Worm (Caenorhabditis elegans) whole organism, L4/young adult: ENCODE measurements around the gene srx-34.

Experiments used
- W03F9.2 ChIP-seq: fragments of 150-350 bp; optimal IDR thresholded peaks from 2 replicates; lab custom pipeline; 2014; ENCODE audit warnings: missing biosample characterization, missing genetic modification characterization
- dao-5 ChIP-seq: sonication (generic microtip); optimal IDR thresholded peaks from 2 replicates; lab custom pipeline; 2016; ENCODE audit warnings: missing genotype, missing genetic modification characterization, moderate library complexity, missing compliant biosample characterization
- him-1 ChIP-seq: sonication (generic microtip); optimal IDR thresholded peaks from 2 replicates; lab custom pipeline; 2016; ENCODE audit warnings: missing genotype, missing genetic modification reagents, missing genetic modification characterization, missing compliant biosample characterization

Gene srx-34

ce11 chrV:7136859-7137258 lies 16.8 kb upstream of the srx-34 start:
- no peak for TF ChIP-seq dao-5 (tag; lab: Kevin White, UChicago)
- no peak for TF ChIP-seq him-1 (tag; lab: Kevin White, UChicago)
- TF ChIP-seq W03F9.2 (tag; lab: Kevin White, UChicago): no peak

- TF ChIP-seq dao-5 (tag; lab: Kevin White, UChicago): no peak
- TF ChIP-seq W03F9.2 (tag; lab: Kevin White, UChicago): no peak
- no peak for TF ChIP-seq him-1 (tag; lab: Kevin White, UChicago)
These were observed 13.9 kb upstream of the srx-34 start, which contains the start of gene F10D2.16 for ce11 chrV:7133963-7134362. Gene F10D2.16 (plus strand): TSS chrV:7134263.

ce11 chrV:7132248-7132647 lies 12.2 kb upstream of the srx-34 start, which contains the start of gene sre-10:
Gene sre-10 (plus strand): TSS chrV:7132548.
- no peak for TF ChIP-seq W03F9.2 (tag; lab: Kevin White, UChicago)
- no peak for TF ChIP-seq dao-5 (tag; lab: Kevin White, UChicago)
- TF ChIP-seq him-1 (tag; lab: Kevin White, UChicago): no peak

ce11 chrV:7130974-7131373 lies 10.9 kb upstream of the srx-34 start, which contains the start of gene srx-36:
Gene srx-36 (minus strand): TSS chrV:7131074.
- TF ChIP-seq dao-5 (tag; lab: Kevin White, UChicago) (no peak), W03F9.2 (tag; lab: Kevin White, UChicago) (no peak), him-1 (tag; lab: Kevin White, UChicago) (no peak)

- TF ChIP-seq dao-5 (tag; lab: Kevin White, UChicago): no peak
- no peak for TF ChIP-seq him-1 (tag; lab: Kevin White, UChicago)
- TF ChIP-seq W03F9.2 (tag; lab: Kevin White, UChicago): no peak
These were observed 9.4 kb upstream of the srx-34 start, which contains the start of gene T01C4.8 for ce11 chrV:7129460-7129859. Gene T01C4.8 (minus strand): TSS chrV:7129560.

ce11 chrV:7123979-7124378 lies 3.9 kb upstream of the srx-34 start:
- TF ChIP-seq dao-5 (tag; lab: Kevin White, UChicago) (no peak), him-1 (tag; lab: Kevin White, UChicago) (no peak)

- no peak for TF ChIP-seq dao-5 (tag; lab: Kevin White, UChicago)
- TF ChIP-seq W03F9.2 (tag; lab: Kevin White, UChicago): no peak
- TF ChIP-seq him-1 (tag; lab: Kevin White, UChicago): no peak
These were observed 3.2 kb upstream of the srx-34 start, which contains the start of gene lmd-5 for ce11 chrV:7123188-7123708. Gene lmd-5 (plus strand): TSS chrV:7123658.

- no peak for TF ChIP-seq dao-5 (tag; lab: Kevin White, UChicago)
- TF ChIP-seq him-1 (tag; lab: Kevin White, UChicago): no peak
- TF ChIP-seq W03F9.2 (tag; lab: Kevin White, UChicago): no peak
These were observed 1.3 kb downstream of the srx-34 start, which contains the start of gene srx-33 for ce11 chrV:7118796-7119195. Gene srx-33 (minus strand): TSS chrV:7118896.

- no peak for TF ChIP-seq him-1 (tag; lab: Kevin White, UChicago)
- TF ChIP-seq W03F9.2 (tag; lab: Kevin White, UChicago): no peak
- TF ChIP-seq dao-5 (tag; lab: Kevin White, UChicago): no peak
These were observed 7.8 kb downstream of the srx-34 start for ce11 chrV:7112223-7112622.

- no peak for TF ChIP-seq dao-5 (tag; lab: Kevin White, UChicago)
- no peak for TF ChIP-seq W03F9.2 (tag; lab: Kevin White, UChicago)
These were observed 8.8 kb downstream of the srx-34 start for ce11 chrV:7111276-7111675.

ce11 chrV:7110370-7110769 lies 9.7 kb downstream of the srx-34 start:
- TF ChIP-seq W03F9.2 (tag; lab: Kevin White, UChicago): no peak
- no peak for TF ChIP-seq him-1 (tag; lab: Kevin White, UChicago)
- TF ChIP-seq dao-5 (tag; lab: Kevin White, UChicago): no peak

ce11 chrV:7106499-7107152 lies 13.4 kb downstream of the srx-34 start:
- TF ChIP-seq dao-5 (tag; lab: Kevin White, UChicago): no peak
- TF ChIP-seq W03F9.2 (tag; lab: Kevin White, UChicago): no peak
- peak; percentile 17 for TF ChIP-seq him-1 (tag; lab: Kevin White, UChicago)

ce11 chrV:7103247-7103646 lies 16.8 kb downstream of the srx-34 start, which contains the start of gene odr-2:
Gene odr-2 (plus strand): TSS chrV:7103547.
- TF ChIP-seq dao-5 (tag; lab: Kevin White, UChicago) (no peak), W03F9.2 (tag; lab: Kevin White, UChicago) (no peak), him-1 (tag; lab: Kevin White, UChicago) (no peak)

- no peak for TF ChIP-seq W03F9.2 (tag; lab: Kevin White, UChicago)
- TF ChIP-seq dao-5 (tag; lab: Kevin White, UChicago): no peak
- no peak for TF ChIP-seq him-1 (tag; lab: Kevin White, UChicago)
These were observed 23.3 kb downstream of the srx-34 start for ce11 chrV:7096811-7097210.
